Worm (Caenorhabditis elegans): ENCODE results near the gene hyl-1.

The hyl-1 gene

ce11 chrIV:8520594-8520993 lies 18.3 kb upstream of the hyl-1 start, which contains the start of gene pkg-2:
Gene pkg-2 (plus strand): TSS chrIV:8520894.
- TF ChIP-seq Y55F3AM.14 (GFP tag; optimal IDR thresholded peaks at IDR 0.05) = no peak
- TF ChIP-seq egl-27 (tag; optimal IDR thresholded peaks at IDR 0.05) = no peak
- TF ChIP-seq aly-2 (tag; optimal IDR thresholded peaks at IDR 0.05) = no peak
- no peak for TF ChIP-seq F13H6.1 (tag; optimal IDR thresholded peaks at IDR 0.05)
- no peak for TF ChIP-seq ztf-1 (GFP tag; conservative IDR thresholded peaks at IDR 0.05)
- TF ChIP-seq nhr-129 (tag; optimal IDR thresholded peaks at IDR 0.05) = no peak

- TF ChIP-seq ceh-16 (tag; optimal IDR thresholded peaks at IDR 0.05) = no peak
- TF ChIP-seq nhr-237 (tag; optimal IDR thresholded peaks at IDR 0.05) = no peak
- no peak for TF ChIP-seq nhr-129 (tag; optimal IDR thresholded peaks at IDR 0.05)
- TF ChIP-seq R02D3.7 (tag; optimal IDR thresholded peaks at IDR 0.05) = no peak
- TF ChIP-seq ztf-1 (GFP tag; conservative IDR thresholded peaks at IDR 0.05) = no peak
- TF ChIP-seq elt-1 (tag; optimal IDR thresholded peaks at IDR 0.05) = no peak
- no peak for TF ChIP-seq nhr-6 (tag; optimal IDR thresholded peaks at IDR 0.05)
- no peak for TF ChIP-seq alr-1 (tag; optimal IDR thresholded peaks at IDR 0.05)
- no peak for TF ChIP-seq nhr-77 (tag; optimal IDR thresholded peaks at IDR 0.05)
- no peak for TF ChIP-seq mdl-1 (tag; optimal IDR thresholded peaks at IDR 0.05)
- TF ChIP-seq ama-1 (optimal IDR thresholded peaks at IDR 0.05) = no peak
- no peak for TF ChIP-seq skn-1 (tag; optimal IDR thresholded peaks at IDR 0.05)
- TF ChIP-seq aly-2 (tag; optimal IDR thresholded peaks at IDR 0.05) = no peak
- no peak for TF ChIP-seq egl-27 (tag; optimal IDR thresholded peaks at IDR 0.05)
- no peak for TF ChIP-seq C34F6.9 (tag; optimal IDR thresholded peaks at IDR 0.05)
- no peak for TF ChIP-seq fos-1 (tag; optimal IDR thresholded peaks at IDR 0.05)
- no peak for TF ChIP-seq lin-11 (tag; optimal IDR thresholded peaks at IDR 0.05)
These were observed 14.9 kb upstream of the hyl-1 start for ce11 chrIV:8523981-8524380.

ce11 chrIV:8526050-8526449 lies 12.9 kb upstream of the hyl-1 start:
- TF ChIP-seq sma-3 (GFP tag; optimal IDR thresholded peaks at IDR 0.05) = peak; percentile 88
- TF ChIP-seq nhr-10 (tag; optimal IDR thresholded peaks at IDR 0.05) = no peak
- TF ChIP-seq lsy-2 (tag; optimal IDR thresholded peaks at IDR 0.05) = peak in 1 of 2 experiments; percentile 86
- TF ChIP-seq ztf-4 (tag; optimal IDR thresholded peaks at IDR 0.05) = peak; percentile 65
- TF ChIP-seq nhr-77 (tag; optimal IDR thresholded peaks at IDR 0.05) = no peak
- TF ChIP-seq fos-1 (tag; optimal IDR thresholded peaks at IDR 0.05) = peak; percentile 68
- peak; percentile 62 for TF ChIP-seq Y55F3AM.14 (GFP tag; optimal IDR thresholded peaks at IDR 0.05)
- TF ChIP-seq unc-62 (GFP tag; optimal IDR thresholded peaks at IDR 0.05) = peak; percentile 23
- no peak for TF ChIP-seq nhr-23 (tag; optimal IDR thresholded peaks at IDR 0.05)
- no peak for TF ChIP-seq mab-5 (tag; optimal IDR thresholded peaks at IDR 0.05)
- TF ChIP-seq egl-27 (tag; optimal IDR thresholded peaks at IDR 0.05) = peak; percentile 62
- TF ChIP-seq nhr-6 (tag; optimal IDR thresholded peaks at IDR 0.05) = peak; percentile 79
- TF ChIP-seq nhr-129 (tag; optimal IDR thresholded peaks at IDR 0.05) = peak; percentile 88
- no peak for TF ChIP-seq lin-39 (tag; optimal IDR thresholded peaks at IDR 0.05)
- TF ChIP-seq sma-9 (GFP tag; optimal IDR thresholded peaks at IDR 0.05) = peak; percentile 97
- peak; percentile 77 for TF ChIP-seq sma-9 (tag; optimal IDR thresholded peaks at IDR 0.05)
- no peak for TF ChIP-seq aly-2 (tag; optimal IDR thresholded peaks at IDR 0.05)
- TF ChIP-seq sem-4 (tag; optimal IDR thresholded peaks at IDR 0.05) = peak; percentile 18
- TF ChIP-seq F13H6.1 (tag; optimal IDR thresholded peaks at IDR 0.05) = peak; percentile 92
- peak; percentile 11 for TF ChIP-seq C34F6.9 (tag; optimal IDR thresholded peaks at IDR 0.05)
- no peak for TF ChIP-seq nhr-237 (tag; optimal IDR thresholded peaks at IDR 0.05)
- peak; percentile 87 for TF ChIP-seq nhr-21 (tag; optimal IDR thresholded peaks at IDR 0.05)
- no peak for TF ChIP-seq gmeb-1 (tag; optimal IDR thresholded peaks at IDR 0.05)
- no peak for TF ChIP-seq elt-3 (tag; optimal IDR thresholded peaks at IDR 0.05)
- peak; percentile 43 for TF ChIP-seq blmp-1 (tag; optimal IDR thresholded peaks at IDR 0.05; ENCODE audit: insufficient read depth)
- peak in 1 of 2 experiments; percentile 44 for TF ChIP-seq mdl-1 (tag; optimal IDR thresholded peaks at IDR 0.05)
- no peak for TF ChIP-seq peb-1 (tag; optimal IDR thresholded peaks at IDR 0.05)
- no peak for TF ChIP-seq lin-13 (GFP tag; optimal IDR thresholded peaks at IDR 0.05)
- peak; percentile 63 for TF ChIP-seq crh-2 (tag; optimal IDR thresholded peaks at IDR 0.05)

- TF ChIP-seq unc-62 (GFP tag; optimal IDR thresholded peaks at IDR 0.05) (no peak), crh-2 (tag; optimal IDR thresholded peaks at IDR 0.05) (peak; percentile 7), egl-27 (tag; optimal IDR thresholded peaks at IDR 0.05) (no peak), lin-13 (GFP tag; optimal IDR thresholded peaks at IDR 0.05) (no peak), mdl-1 (tag; optimal IDR thresholded peaks at IDR 0.05) (no peak), nhr-25 (tag; optimal IDR thresholded peaks at IDR 0.05) (peak; percentile 11), ama-1 (optimal IDR thresholded peaks at IDR 0.05) (no peak), ceh-82 (tag; optimal IDR thresholded peaks at IDR 0.05) (no peak), ztf-4 (tag; optimal IDR thresholded peaks at IDR 0.05) (no peak), sma-9 (GFP tag; optimal IDR thresholded peaks at IDR 0.05) (no peak), sma-9 (tag; optimal IDR thresholded peaks at IDR 0.05) (no peak)
These were observed 12.3 kb upstream of the hyl-1 start for ce11 chrIV:8526579-8526978.
